Worm (Caenorhabditis elegans): Measurements from ENCODE around the gene sfxn-1.4.

Gene sfxn-1.4

ce11 chrII:11635745-11636161 is 45.3 kb downstream of the sfxn-1.4 start (continued):
- peak; percentile 23; the same call in 1 of the 2 replicates for TF ChIP-seq B0336.3 (GFP tag; IDR thresholded peaks at IDR 0.05)
- TF ChIP-seq tbp1 (GFP tag; optimal IDR thresholded peaks at IDR 0.05): peak; percentile 31
- TF ChIP-seq hmg-1.2 (GFP tag; IDR thresholded peaks at IDR 0.05): peak; percentile 58
- TF ChIP-seq D2030.7 (GFP tag; IDR thresholded peaks at IDR 0.05): no peak
- TF ChIP-seq mcd-1 (GFP tag; IDR thresholded peaks at IDR 0.05): peak; percentile 49; the same call in 1 of the 2 replicates
- TF ChIP-seq pbrm-1 (GFP tag; IDR thresholded peaks at IDR 0.05): peak; percentile 56; the same call in 1 of the 2 replicates
- TF ChIP-seq snpc-4 (GFP tag; optimal IDR thresholded peaks at IDR 0.05): no peak
- peak in 1 of 4 experiments; percentile 21 for TF ChIP-seq snpc-4 (tag; optimal IDR thresholded peaks at IDR 0.05)
- TF ChIP-seq egl-18 (GFP tag; IDR thresholded peaks at IDR 0.05): no peak
- peak; percentile 26 for TF ChIP-seq madf-10 (tag; optimal IDR thresholded peaks at IDR 0.05)

ce11 chrII:11634681-11635527 is 46.1 kb downstream of the sfxn-1.4 start:
- TF ChIP-seq egrh-3 (GFP tag; IDR thresholded peaks at IDR 0.05) (peak; percentile 95), madf-6 (GFP tag; IDR thresholded peaks at IDR 0.05) (no peak), Y53G8AR.9 (GFP tag; conservative IDR thresholded peaks at IDR 0.05) (peak; percentile 57; the same call in 1 of the 2 replicates), rcor-1 (GFP tag; IDR thresholded peaks at IDR 0.05) (peak; percentile 70), ccch-3 (GFP tag; optimal IDR thresholded peaks at IDR 0.05) (no peak), repo-1 (tag; optimal IDR thresholded peaks at IDR 0.05) (no peak), F57A8.1 (GFP tag; optimal IDR thresholded peaks at IDR 0.05) (no peak), let-526 (GFP tag; IDR thresholded peaks at IDR 0.05) (peak; percentile 65), snpc-1.3 (tag; optimal IDR thresholded peaks at IDR 0.05; ENCODE audit: insufficient read depth) (no peak), madf-3 (GFP tag; IDR thresholded peaks at IDR 0.05) (0 out of 2 replicates have a peak, but pooled peaks have one; percentile 40), lin-40 (tag; optimal IDR thresholded peaks at IDR 0.05) (peak; percentile 35), fkh-3 (tag; optimal IDR thresholded peaks at IDR 0.05) (no peak), F10E7.11 (tag; optimal IDR thresholded peaks at IDR 0.05) (no peak), ceh-58 (GFP tag; IDR thresholded peaks at IDR 0.05) (no peak), unc-62 (GFP tag; optimal IDR thresholded peaks at IDR 0.05) (no peak), mel-28 (tag; optimal IDR thresholded peaks at IDR 0.05; ENCODE audit: borderline replicate concordance) (no peak), cebp-2 (GFP tag; IDR thresholded peaks at IDR 0.05) (0 out of 2 replicates have a peak, but pooled peaks have one; percentile 30), nfya-2 (GFP tag; IDR thresholded peaks at IDR 0.05) (no peak), F49E8.2 (tag; optimal IDR thresholded peaks at IDR 0.05; ENCODE audit: insufficient read depth) (no peak), ceh-27 (GFP tag; optimal IDR thresholded peaks at IDR 0.05) (peak; percentile 90), tbx-9 (tag; optimal IDR thresholded peaks at IDR 0.05; ENCODE audit: borderline replicate concordance) (no peak), F33H1.4 (GFP tag; IDR thresholded peaks at IDR 0.05) (no peak), snpc-3.4 (tag; optimal IDR thresholded peaks at IDR 0.05) (no peak), mes-4 (tag; optimal IDR thresholded peaks at IDR 0.05) (no peak), mxl-1 (tag; optimal IDR thresholded peaks at IDR 0.05) (no peak), attf-5 (GFP tag; optimal IDR thresholded peaks at IDR 0.05) (peak; percentile 76), egl-44 (GFP tag; IDR thresholded peaks at IDR 0.05) (no peak), ztf-28 (GFP tag; IDR thresholded peaks at IDR 0.05) (no peak), ceh-100 (GFP tag; IDR thresholded peaks at IDR 0.05) (no peak), B0035.1 (tag; optimal IDR thresholded peaks at IDR 0.05) (no peak), F23B12.7 (tag; optimal IDR thresholded peaks at IDR 0.05; ENCODE audit: insufficient read depth) (no peak), nhr-80 (tag; optimal IDR thresholded peaks at IDR 0.05) (peak; percentile 90), athp-1 (tag; optimal IDR thresholded peaks at IDR 0.05) (peak; percentile 48), F37B4.10 (GFP tag; IDR thresholded peaks at IDR 0.05) (no peak), gei-17 (GFP tag; optimal IDR thresholded peaks at IDR 0.05) (no peak), chd-7 (tag; optimal IDR thresholded peaks at IDR 0.05) (peak; percentile 59)

Data from whole organism, young adult.